Worm (Caenorhabditis elegans) whole organism, young adult: ENCODE results near the gene Y17G7B.18.

Source experiments
- F49E8.2 ChIP-seq: sonication (generic microtip); optimal IDR thresholded peaks from 3 replicates; lab custom pipeline; 2017; ENCODE audit warnings: missing genetic modification characterization, mild to moderate bottlenecking, missing compliant biosample characterization, antibody characterized with exemption, moderate library complexity; ENCODE audit not compliant: insufficient read depth
- atf-7 ChIP-seq: sonication (generic microtip); optimal IDR thresholded peaks from 2 replicates; lab custom pipeline; 2017; ENCODE audit warnings: mild to moderate bottlenecking, missing genetic modification characterization, missing compliant biosample characterization
- bed-1 ChIP-seq: fragments of 200-800 bp; sonication (Bioruptor generic); IDR thresholded peaks from 2 replicates; pipeline ENCODE4 v1.3.6; 2022; ENCODE audit warnings: missing genetic modification reagents, missing genetic modification characterization, missing compliant biosample characterization
- chd-7 ChIP-seq: sonication (generic microtip); optimal IDR thresholded peaks from 2 replicates; lab custom pipeline; 2016; ENCODE audit warnings: mild to moderate bottlenecking, missing genetic modification characterization, moderate library complexity, missing compliant biosample characterization
- let-607 ChIP-seq, 2 experiments: fragments of 200-800 bp in 1 of 2; sonication (Bioruptor generic) in 1 of 2; sonication (generic microtip) in 1 of 2; optimal IDR thresholded peaks; 2 replicates each; lab custom pipeline; 2016 to 2018; ENCODE audit warnings: mild to moderate bottlenecking in 2 of 2, missing compliant biosample characterization in 2 of 2, missing genetic modification characterization in 2 of 2, moderate library complexity in 2 of 2, missing genotype in 1 of 2
- lin-35 ChIP-seq, 3 experiments: fragments of 150-350 bp in 2 of 3; sonication (generic microtip) in 1 of 3; optimal IDR thresholded peaks; 2 replicates each; lab custom pipeline; 2014 to 2018; ENCODE audit warnings: missing biosample characterization in 3 of 3, missing genetic modification characterization in 3 of 3, missing genetic modification reagents in 3 of 3
- nfya-1 ChIP-seq: sonication (generic microtip); optimal IDR thresholded peaks from 2 replicates; lab custom pipeline; 2017; ENCODE audit warnings: antibody characterized with exemption, missing compliant biosample characterization, missing genetic modification characterization, borderline replicate concordance; ENCODE audit not compliant: insufficient read depth
- pha-4 ChIP-seq: fragments of 150-350 bp; sonication (generic microtip); optimal IDR thresholded peaks from 2 replicates; lab custom pipeline; 2014; ENCODE audit warnings: missing biosample characterization, missing genetic modification reagents, missing genetic modification characterization
- rcor-1 ChIP-seq: fragments of 200-800 bp; sonication (Bioruptor generic); IDR thresholded peaks from 2 replicates; pipeline ENCODE4 v1.3.6; 2022; ENCODE audit warnings: missing genetic modification reagents, missing genetic modification characterization, missing compliant biosample characterization
- repo-1 ChIP-seq: sonication (generic microtip); optimal IDR thresholded peaks from 2 replicates; lab custom pipeline; 2017; ENCODE audit warnings: mild to moderate bottlenecking, missing genetic modification characterization, missing compliant biosample characterization
- snpc-4 ChIP-seq, 5 experiments: fragments of 150-350 bp in 1 of 5; sonication (generic microtip) in 4 of 5; optimal IDR thresholded peaks; 2 replicates each; lab custom pipeline; 2014 to 2018; ENCODE audit warnings: missing genetic modification characterization in 5 of 5, missing biosample characterization in 3 of 5, antibody characterized with exemption in 2 of 5, mild to moderate bottlenecking in 2 of 5, missing compliant biosample characterization in 2 of 5, missing genotype in 2 of 5, moderate library complexity in 2 of 5, missing genetic modification reagents in 1 of 5
- somi-1 ChIP-seq: fragments of 200-800 bp; sonication (Bioruptor generic); optimal IDR thresholded peaks from 2 replicates; lab custom pipeline; 2018; ENCODE audit warnings: mild to moderate bottlenecking, missing genetic modification characterization, missing compliant biosample characterization
- ztf-28 ChIP-seq: fragments of 200-800 bp; sonication (Bioruptor generic); IDR thresholded peaks from 2 replicates; pipeline ENCODE4 v1.3.6; 2022; ENCODE audit warnings: missing genetic modification reagents, missing genetic modification characterization, missing compliant biosample characterization

ce11 chrII:12063076-12063475, 44.6 kb downstream of the Y17G7B.18 start:
- TF ChIP-seq atf-7, result no peak
- no peak for TF ChIP-seq snpc-4 (GFP tag; optimal IDR thresholded peaks at IDR 0.05; lab: Kevin White, UChicago)
- TF ChIP-seq snpc-4 (tag; optimal IDR thresholded peaks at IDR 0.05; lab: Kevin White, UChicago), result no peak
- TF ChIP-seq somi-1, result no peak
- TF ChIP-seq let-607 (tag; optimal IDR thresholded peaks at IDR 0.05; lab: Kevin White, UChicago), result no peak
- TF ChIP-seq rcor-1 (GFP tag; lab: Robert Waterston, UW), result no peak
- TF ChIP-seq chd-7 (tag; lab: Kevin White, UChicago), result no peak
- no peak for TF ChIP-seq ztf-28 (GFP tag; lab: Robert Waterston, UW)
- TF ChIP-seq F49E8.2 (tag; lab: Kevin White, UChicago), result no peak
- no peak for TF ChIP-seq pha-4
- TF ChIP-seq repo-1, result no peak
- no peak for TF ChIP-seq nfya-1
- no peak for TF ChIP-seq bed-1 (GFP tag; lab: Robert Waterston, UW)
- TF ChIP-seq lin-35 (GFP tag; optimal IDR thresholded peaks at IDR 0.05; lab: Kevin White, UChicago), result no peak
